Fruit fly (Drosophila melanogaster) whole organism, embryonic: ENCODE data around the gene CycG.

Source experiments
- CG12071 ChIP-seq: fragments of 200-800 bp; sonication (Bioruptor generic); optimal IDR thresholded peaks from 3 replicates; lab custom pipeline; 2018; ENCODE audit warnings: missing biosample characterization, mild to moderate bottlenecking, missing genetic modification characterization
- CG12659 ChIP-seq: fragments of 200-800 bp; sonication (Bioruptor generic); optimal IDR thresholded peaks from 3 replicates; lab custom pipeline; 2017; ENCODE audit warnings: mild to moderate bottlenecking, missing biosample characterization, missing genetic modification reagents, missing genetic modification characterization
- CG12769 ChIP-seq: fragments of 200-800 bp; sonication (Bioruptor generic); optimal IDR thresholded peaks from 2 replicates; lab custom pipeline; 2019; ENCODE audit warnings: missing biosample characterization, mild to moderate bottlenecking, missing genetic modification characterization, moderate library complexity
- CG13287 ChIP-seq: fragments of 200-800 bp; sonication (Bioruptor generic); IDR thresholded peaks from 2 replicates; pipeline ENCODE4 v1.3.6; 2022; ENCODE audit warnings: missing biosample characterization, missing genetic modification characterization; ENCODE audit not compliant: partially characterized antibody
- CG13775 ChIP-seq: fragments of 200-800 bp; sonication (Bioruptor generic); optimal IDR thresholded peaks from 3 replicates; lab custom pipeline; 2017; ENCODE audit warnings: missing biosample characterization, mild to moderate bottlenecking, missing genetic modification characterization
- CG14014 ChIP-seq: fragments of 200-800 bp; sonication (Bioruptor generic); IDR thresholded peaks from 2 replicates; pipeline ENCODE4 v1.3.6; 2022; ENCODE audit warnings: missing biosample characterization, missing genetic modification characterization
- CG14860 ChIP-seq: fragments of 200-800 bp; sonication (Bioruptor generic); IDR thresholded peaks from 3 replicates; pipeline ENCODE4 v1.3.6; 2022; ENCODE audit warnings: missing biosample characterization, missing genetic modification characterization; ENCODE audit not compliant: partially characterized antibody
- CG15269 ChIP-seq: fragments of 200-800 bp; sonication (Bioruptor generic); optimal IDR thresholded peaks from 2 replicates; lab custom pipeline; 2018; ENCODE audit warnings: missing biosample characterization, mild to moderate bottlenecking, missing genetic modification characterization, moderate library complexity
- CG15514 ChIP-seq: fragments of 200-800 bp; sonication (Bioruptor generic); optimal IDR thresholded peaks from 3 replicates; lab custom pipeline; 2017; ENCODE audit warnings: missing biosample characterization, missing genetic modification characterization, mild to moderate bottlenecking, moderate library complexity, missing genetic modification reagents
- CG17186 ChIP-seq: fragments of 200-800 bp; sonication (Bioruptor generic); optimal IDR thresholded peaks from 3 replicates; lab custom pipeline; 2017; ENCODE audit warnings: missing biosample characterization, missing genetic modification reagents, missing genetic modification characterization
- CG17829 ChIP-seq: fragments of 200-800 bp; optimal IDR thresholded peaks from 2 replicates; lab custom pipeline; 2019; ENCODE audit warnings: missing biosample characterization, mild to moderate bottlenecking, missing genetic modification characterization, moderate library complexity
- CG2116 ChIP-seq: fragments of 200-800 bp; sonication (Bioruptor generic); optimal IDR thresholded peaks from 3 replicates; lab custom pipeline; 2018; ENCODE audit warnings: missing biosample characterization, mild to moderate bottlenecking, missing genetic modification characterization
- CG2712 ChIP-seq: fragments of 200-800 bp; optimal IDR thresholded peaks from 3 replicates; lab custom pipeline; 2019; ENCODE audit warnings: missing biosample characterization, mild to moderate bottlenecking, missing genetic modification characterization, moderate library complexity
- CG30020 ChIP-seq: fragments of 200-800 bp; optimal IDR thresholded peaks from 2 replicates; lab custom pipeline; 2019; ENCODE audit warnings: missing biosample characterization, mild to moderate bottlenecking, missing genetic modification characterization, moderate library complexity
- CG33213 ChIP-seq: fragments of 200-800 bp; sonication (Bioruptor generic); optimal IDR thresholded peaks from 3 replicates; lab custom pipeline; 2016; ENCODE audit warnings: missing biosample characterization, missing genetic modification characterization
- CG34224 ChIP-seq: fragments of 200-800 bp; sonication (Bioruptor generic); IDR thresholded peaks from 3 replicates; pipeline ENCODE4 v1.3.6; 2022; ENCODE audit warnings: missing biosample characterization, missing genetic modification characterization; ENCODE audit not compliant: partially characterized antibody
- CG34422 ChIP-seq: fragments of 200-800 bp; sonication (Bioruptor generic); IDR thresholded peaks from 3 replicates; pipeline ENCODE4 v1.3.6; 2022; ENCODE audit warnings: missing biosample characterization, missing genetic modification characterization
- CG3847 ChIP-seq: fragments of 200-800 bp; sonication (Bioruptor generic); IDR thresholded peaks from 2 replicates; pipeline ENCODE4 v1.3.6; 2022; ENCODE audit warnings: missing biosample characterization, missing genetic modification characterization
- CG42726 ChIP-seq: fragments of 200-800 bp; sonication (Bioruptor generic); IDR thresholded peaks from 2 replicates; pipeline ENCODE4 v1.3.6; 2022; ENCODE audit warnings: missing biosample characterization, missing genetic modification characterization; ENCODE audit not compliant: partially characterized antibody
- CG4617 ChIP-seq: fragments of 200-800 bp; sonication (Bioruptor generic); optimal IDR thresholded peaks from 3 replicates; lab custom pipeline; 2016; ENCODE audit warnings: missing biosample characterization, missing genetic modification characterization, borderline replicate concordance
- CG9215 ChIP-seq: fragments of 200-800 bp; sonication (Bioruptor generic); IDR thresholded peaks from 2 replicates; pipeline ENCODE4 v1.3.6; 2022; ENCODE audit warnings: missing biosample characterization, missing genetic modification characterization
- Dref ChIP-seq: fragments of 200-800 bp; sonication (Bioruptor generic); IDR thresholded peaks from 2 replicates; pipeline ENCODE4 v1.3.6; 2022; ENCODE audit warnings: missing biosample characterization, missing genetic modification characterization
- Elba2 ChIP-seq: fragments of 200-800 bp; sonication (Bioruptor generic); optimal IDR thresholded peaks from 3 replicates; lab custom pipeline; 2016; ENCODE audit warnings: missing biosample characterization, missing genetic modification characterization
- HHEX ChIP-seq: fragments of 200-800 bp; sonication (Bioruptor generic); optimal IDR thresholded peaks from 3 replicates; lab custom pipeline; 2017; ENCODE audit warnings: missing biosample characterization, mild to moderate bottlenecking, missing genetic modification characterization, missing genetic modification reagents
- HmgZ ChIP-seq: fragments of 200-800 bp; sonication (Bioruptor generic); optimal IDR thresholded peaks from 2 replicates; lab custom pipeline; 2018; ENCODE audit warnings: missing biosample characterization, mild to moderate bottlenecking, missing genetic modification characterization
- Hmr ChIP-seq: fragments of 200-800 bp; sonication (Bioruptor generic); optimal IDR thresholded peaks from 3 replicates; lab custom pipeline; 2017; ENCODE audit warnings: mild to moderate bottlenecking, missing biosample characterization, missing genetic modification reagents, missing genetic modification characterization
- MESR4 ChIP-seq: fragments of 200-800 bp; sonication (Bioruptor generic); optimal IDR thresholded peaks from 2 replicates; lab custom pipeline; 2018; ENCODE audit warnings: missing biosample characterization, mild to moderate bottlenecking, missing genetic modification characterization, moderate library complexity
- Mad ChIP-seq: fragments of 200-800 bp; sonication (Bioruptor generic); optimal IDR thresholded peaks from 2 replicates; lab custom pipeline; 2016; ENCODE audit warnings: missing biosample characterization, missing genetic modification characterization
- Max ChIP-seq: fragments of 200-800 bp; sonication (Bioruptor generic); optimal IDR thresholded peaks from 2 replicates; lab custom pipeline; 2016; ENCODE audit warnings: missing biosample characterization, mild to moderate bottlenecking, missing genetic modification characterization
- Xbp1 ChIP-seq: fragments of 200-800 bp; sonication (Bioruptor generic); optimal IDR thresholded peaks from 3 replicates; lab custom pipeline; 2016; ENCODE audit warnings: missing biosample characterization, mild to moderate bottlenecking, missing genetic modification characterization
- amos ChIP-seq: fragments of 200-800 bp; sonication (Bioruptor generic); IDR thresholded peaks from 2 replicates; pipeline ENCODE4 v1.3.6; 2022; ENCODE audit warnings: missing biosample characterization, missing genetic modification characterization; ENCODE audit not compliant: partially characterized antibody
- ato ChIP-seq: fragments of 200-800 bp; sonication (Bioruptor generic); IDR thresholded peaks from 2 replicates; pipeline ENCODE4 v1.3.6; 2022; ENCODE audit warnings: missing biosample characterization, missing genetic modification characterization; ENCODE audit not compliant: partially characterized antibody
- chif ChIP-seq, 2 experiments: fragments of 200-800 bp; sonication (Bioruptor generic); optimal IDR thresholded peaks; 3 replicates each; lab custom pipeline; 2016; ENCODE audit warnings: missing biosample characterization in 2 of 2, missing genetic modification characterization in 2 of 2
- chinmo ChIP-seq: fragments of 200-800 bp; sonication (Bioruptor generic); IDR thresholded peaks from 4 replicates; pipeline ENCODE4 v1.3.6; 2022; ENCODE audit warnings: missing biosample characterization, missing genetic modification characterization; ENCODE audit not compliant: partially characterized antibody
- crp ChIP-seq, 2 experiments: fragments of 200-800 bp; sonication (Bioruptor generic); optimal IDR thresholded peaks; 2 replicates in 1 of 2; 3 replicates in 1 of 2; lab custom pipeline; 2017; ENCODE audit warnings: missing biosample characterization in 2 of 2, missing genetic modification characterization in 2 of 2, mild to moderate bottlenecking in 1 of 2, moderate library complexity in 1 of 2
- danr ChIP-seq: fragments of 200-800 bp; sonication (Bioruptor generic); IDR thresholded peaks from 2 replicates; pipeline ENCODE4 v1.3.6; 2022; ENCODE audit warnings: missing biosample characterization, missing genetic modification characterization
- hbn ChIP-seq: fragments of 200-800 bp; sonication (Bioruptor generic); IDR thresholded peaks from 2 replicates; pipeline ENCODE4 v1.3.6; 2022; ENCODE audit warnings: missing biosample characterization, missing genetic modification characterization; ENCODE audit not compliant: partially characterized antibody
- insv ChIP-seq, 2 experiments: fragments of 200-800 bp; sonication (Bioruptor generic); optimal IDR thresholded peaks; 3 replicates each; lab custom pipeline; 2016 to 2018; ENCODE audit warnings: missing biosample characterization in 2 of 2, missing genetic modification characterization in 2 of 2
- lilli ChIP-seq: fragments of 200-800 bp; sonication (Bioruptor generic); optimal IDR thresholded peaks from 3 replicates; lab custom pipeline; 2016; ENCODE audit warnings: missing biosample characterization, missing genetic modification characterization
- nerfin-2 ChIP-seq: fragments of 200-800 bp; sonication (Bioruptor generic); IDR thresholded peaks from 2 replicates; pipeline ENCODE4 v1.3.6; 2022; ENCODE audit warnings: missing biosample characterization, missing genetic modification characterization; ENCODE audit not compliant: partially characterized antibody
- oc ChIP-seq: fragments of 200-800 bp; sonication (Bioruptor generic); optimal IDR thresholded peaks from 2 replicates; lab custom pipeline; 2018; ENCODE audit warnings: missing biosample characterization, mild to moderate bottlenecking, missing genetic modification characterization, moderate library complexity
- p53 ChIP-seq: fragments of 200-800 bp; sonication (Bioruptor generic); optimal IDR thresholded peaks from 2 replicates; lab custom pipeline; 2016; ENCODE audit warnings: missing biosample characterization, missing genetic modification characterization
- sim ChIP-seq: fragments of 200-800 bp; sonication (Bioruptor generic); IDR thresholded peaks from 2 replicates; pipeline ENCODE4 v1.3.6; 2022; ENCODE audit warnings: missing biosample characterization, missing genetic modification characterization
- slou ChIP-seq: fragments of 200-800 bp; sonication (Bioruptor generic); optimal IDR thresholded peaks from 3 replicates; lab custom pipeline; 2016; ENCODE audit warnings: missing biosample characterization, missing genetic modification characterization
- tna ChIP-seq: fragments of 200-800 bp; sonication (Bioruptor generic); IDR thresholded peaks from 2 replicates; pipeline ENCODE4 v1.3.6; 2022; ENCODE audit warnings: missing biosample characterization, missing genetic modification characterization; ENCODE audit not compliant: partially characterized antibody
- toy ChIP-seq: fragments of 200-800 bp; sonication (Bioruptor generic); IDR thresholded peaks from 2 replicates; pipeline ENCODE4 v1.3.6; 2022; ENCODE audit warnings: missing biosample characterization, missing genetic modification characterization
- tx ChIP-seq: fragments of 200-800 bp; sonication (Bioruptor generic); optimal IDR thresholded peaks from 2 replicates; lab custom pipeline; 2016; ENCODE audit warnings: missing biosample characterization, missing genetic modification characterization
- zen2 ChIP-seq: fragments of 200-800 bp; sonication (Bioruptor generic); IDR thresholded peaks from 3 replicates; pipeline ENCODE4 v1.3.6; 2022; ENCODE audit warnings: missing biosample characterization, missing genetic modification characterization; ENCODE audit not compliant: partially characterized antibody

The CycG gene

dm6 chr3R:31580586-31580994 is 31.9 kb downstream of the CycG start, which contains the start of the genes pygo and rod (continued):
- TF ChIP-seq MESR4 (GFP tag; lab: Kevin White, UChicago) (peak; percentile 69), CG42726 (0 out of 2 replicates have a peak, but pooled peaks have one; percentile 29), zen2 (peak; percentile 30; the same call in 1 of the 3 replicates), CG34422 (GFP tag; lab: Robert Waterston, UW) (peak; percentile 50; the same call in 1 of the 3 replicates), CG17829 (peak; percentile 55), CG13775 (peak; percentile 11), CG14860 (GFP tag; lab: Robert Waterston, UW) (peak; percentile 65), toy (GFP tag; lab: Robert Waterston, UW) (no peak), HmgZ (tag; lab: Kevin White, UChicago) (peak; percentile 66), Xbp1 (peak; percentile 39), ato (GFP tag; lab: Robert Waterston, UW) (0 out of 2 replicates have a peak, but pooled peaks have one; percentile 39), oc (tag; lab: Kevin White, UChicago) (no peak), tna (peak; percentile 51), Mad (GFP tag; lab: Kevin White, UChicago) (peak; percentile 15), p53 (GFP tag; lab: Kevin White, UChicago) (peak; percentile 39), nerfin-2 (GFP tag; lab: Robert Waterston, UW) (peak; percentile 28; the same call in 1 of the 2 replicates), CG13287 (peak; percentile 80), crp (GFP tag; optimal IDR thresholded peaks at IDR 0.05; lab: Kevin White, UChicago) (peak in 1 of 2 experiments; percentile 6), Elba2 (GFP tag; lab: Kevin White, UChicago) (peak; percentile 54), CG9215 (GFP tag; lab: Robert Waterston, UW) (no peak), CG12659 (GFP tag; lab: Kevin White, UChicago) (peak; percentile 56), CG17186 (GFP tag; lab: Kevin White, UChicago) (peak; percentile 30), lilli (GFP tag; lab: Kevin White, UChicago) (peak; percentile 34), danr (GFP tag; lab: Robert Waterston, UW) (no peak), CG4617 (GFP tag; lab: Kevin White, UChicago) (peak; percentile 25), tx (GFP tag; lab: Kevin White, UChicago) (no peak), CG14014 (GFP tag; lab: Robert Waterston, UW) (no peak), insv (GFP tag; optimal IDR thresholded peaks at IDR 0.05; lab: Kevin White, UChicago) (no peak), Hmr (GFP tag; lab: Kevin White, UChicago) (no peak), CG33213 (GFP tag; lab: Kevin White, UChicago) (peak; percentile 34), amos (GFP tag; lab: Robert Waterston, UW) (peak; percentile 57), Max (GFP tag; lab: Kevin White, UChicago) (peak; percentile 16), CG15269 (no peak), CG12769 (tag; lab: Kevin White, UChicago) (no peak), chif (GFP tag; optimal IDR thresholded peaks at IDR 0.05; lab: Kevin White, UChicago) (peak in 1 of 2 experiments; percentile 5), CG15514 (GFP tag; lab: Kevin White, UChicago) (peak; percentile 92), CG3847 (peak; percentile 35; the same call in 1 of the 2 replicates), hbn (GFP tag; lab: Robert Waterston, UW) (peak; percentile 52), slou (GFP tag; lab: Kevin White, UChicago) (no peak), CG2712 (tag; lab: Kevin White, UChicago) (peak; percentile 34), CG34224 (GFP tag; lab: Robert Waterston, UW) (peak; percentile 70), CG30020 (tag; lab: Kevin White, UChicago) (peak; percentile 8), chinmo (0 out of 4 replicates have a peak, but pooled peaks have one; percentile 60), CG12071 (GFP tag; lab: Kevin White, UChicago) (no peak), HHEX (no peak), sim (no peak), CG2116 (GFP tag; lab: Kevin White, UChicago) (peak; percentile 95), Dref (GFP tag; lab: Robert Waterston, UW) (peak; percentile 68)
